Worm (Caenorhabditis elegans) whole organism, L1 larva: ENCODE measurements around the gene F49H12.2.

Experiments
- F16B12.6 ChIP-seq: fragments of 150-350 bp; optimal IDR thresholded peaks from 2 replicates; lab custom pipeline; 2014; ENCODE audit warnings: missing biosample characterization, missing genetic modification characterization
- alr-1 ChIP-seq: fragments of 200-800 bp; sonication (Bioruptor generic); optimal IDR thresholded peaks from 2 replicates; lab custom pipeline; 2018; ENCODE audit warnings: borderline replicate concordance, mild to moderate bottlenecking, missing genetic modification characterization, missing compliant biosample characterization
- ama-1 ChIP-seq: fragments of 150-350 bp; optimal IDR thresholded peaks from 2 replicates; lab custom pipeline; 2014
- blmp-1 ChIP-seq: fragments of 150-350 bp; optimal IDR thresholded peaks from 2 replicates; lab custom pipeline; 2014; ENCODE audit warnings: missing biosample characterization, missing genetic modification characterization
- ceh-63 ChIP-seq: fragments of 200-800 bp; sonication (Bioruptor generic); optimal IDR thresholded peaks from 2 replicates; lab custom pipeline; 2018; ENCODE audit warnings: mild to moderate bottlenecking, missing genetic modification characterization, missing compliant biosample characterization
- ceh-82 ChIP-seq, 3 experiments: fragments of 150-350 bp in 1 of 3; sonication (generic microtip) in 2 of 3; optimal IDR thresholded peaks; 2 replicates each; lab custom pipeline; 2014 to 2017; ENCODE audit warnings: missing biosample characterization in 3 of 3, missing genetic modification characterization in 3 of 3
- ceh-90 ChIP-seq: sonication (generic microtip); optimal IDR thresholded peaks from 2 replicates; lab custom pipeline; 2016; ENCODE audit warnings: missing genetic modification characterization, missing compliant biosample characterization
- ces-1 ChIP-seq: fragments of 150-350 bp; optimal IDR thresholded peaks from 2 replicates; lab custom pipeline; 2014; ENCODE audit warnings: missing biosample characterization, missing genetic modification reagents, missing genetic modification characterization
- dsc-1 ChIP-seq: sonication (generic microtip); optimal IDR thresholded peaks from 2 replicates; lab custom pipeline; 2016; ENCODE audit warnings: mild to moderate bottlenecking, missing genetic modification characterization, missing compliant biosample characterization
- efl-1 ChIP-seq, 4 experiments: fragments of 150-350 bp; optimal IDR thresholded peaks in 3 of 4; peaks in 1 of 4; 1 replicate in 1 of 4; 2 replicates in 3 of 4; lab custom pipeline; 2014; ENCODE audit warnings: missing biosample characterization in 2 of 4, missing genetic modification characterization in 2 of 4, missing genetic modification reagents in 2 of 4
- efl-3 ChIP-seq: fragments of 200-800 bp; sonication (Bioruptor generic); optimal IDR thresholded peaks from 2 replicates; lab custom pipeline; 2018; ENCODE audit warnings: mild to moderate bottlenecking, missing genetic modification characterization, missing compliant biosample characterization
- egl-13 ChIP-seq: sonication (generic microtip); optimal IDR thresholded peaks from 2 replicates; lab custom pipeline; 2016; ENCODE audit warnings: missing genotype, missing genetic modification reagents, missing genetic modification characterization, missing compliant biosample characterization
- ets-5 ChIP-seq: fragments of 200-800 bp; sonication (Bioruptor generic); IDR thresholded peaks from 2 replicates; pipeline ENCODE4 v1.3.6; 2022; ENCODE audit warnings: missing genetic modification characterization, missing compliant biosample characterization
- fkh-10 ChIP-seq: sonication (generic microtip); optimal IDR thresholded peaks from 2 replicates; lab custom pipeline; 2017; ENCODE audit warnings: missing biosample characterization, missing genetic modification reagents, missing genetic modification characterization
- fkh-4 ChIP-seq: sonication (generic microtip); optimal IDR thresholded peaks from 2 replicates; lab custom pipeline; 2016; ENCODE audit warnings: missing compliant biosample characterization, missing genetic modification characterization, borderline replicate concordance
- fos-1 ChIP-seq: fragments of 150-350 bp; optimal IDR thresholded peaks from 2 replicates; lab custom pipeline; 2014; ENCODE audit warnings: missing biosample characterization, missing genetic modification characterization
- hlh-17 ChIP-seq: fragments of 200-800 bp; sonication (Bioruptor generic); optimal IDR thresholded peaks from 2 replicates; lab custom pipeline; 2018; ENCODE audit warnings: missing genetic modification characterization, mild to moderate bottlenecking, missing compliant biosample characterization, moderate library complexity, borderline replicate concordance
- hpl-2 ChIP-seq: fragments of 150-350 bp; optimal IDR thresholded peaks from 2 replicates; lab custom pipeline; 2014; ENCODE audit warnings: missing biosample characterization, missing genetic modification reagents, missing genetic modification characterization
- jun-1 ChIP-seq: fragments of 150-350 bp; optimal IDR thresholded peaks from 2 replicates; lab custom pipeline; 2014; ENCODE audit warnings: missing biosample characterization, missing genetic modification reagents, missing genetic modification characterization
- lin-14 ChIP-seq: fragments of 200-800 bp; sonication (Bioruptor generic); optimal IDR thresholded peaks from 2 replicates; lab custom pipeline; 2018; ENCODE audit warnings: mild to moderate bottlenecking, missing genetic modification characterization, moderate library complexity, missing compliant biosample characterization
- lin-15B ChIP-seq: fragments of 150-350 bp; sonication (generic microtip); optimal IDR thresholded peaks from 3 replicates; lab custom pipeline; 2014; ENCODE audit warnings: missing biosample characterization, missing genetic modification characterization
- lin-35 ChIP-seq, 2 experiments: fragments of 150-350 bp; optimal IDR thresholded peaks; 2 replicates each; lab custom pipeline; 2014; ENCODE audit warnings: missing biosample characterization in 2 of 2, missing genetic modification characterization in 2 of 2, missing genetic modification reagents in 2 of 2
- lin-39 ChIP-seq: fragments of 150-350 bp; optimal IDR thresholded peaks from 2 replicates; lab custom pipeline; 2014; ENCODE audit warnings: missing biosample characterization, missing genetic modification reagents, missing genetic modification characterization
- lir-3 ChIP-seq: sonication (generic microtip); optimal IDR thresholded peaks from 2 replicates; lab custom pipeline; 2016; ENCODE audit warnings: mild to moderate bottlenecking, missing genetic modification characterization, moderate library complexity, missing compliant biosample characterization; ENCODE audit not compliant: poor library complexity
- lsy-2 ChIP-seq, 2 experiments: fragments of 150-350 bp; optimal IDR thresholded peaks; 2 replicates each; lab custom pipeline; 2014; ENCODE audit warnings: missing biosample characterization in 2 of 2, missing genetic modification characterization in 2 of 2
- mab-9 ChIP-seq: fragments of 200-800 bp; sonication (Bioruptor generic); IDR thresholded peaks from 2 replicates; pipeline ENCODE4 v1.3.6; 2022; ENCODE audit warnings: missing genetic modification reagents, missing genetic modification characterization, missing compliant biosample characterization
- mef-2 ChIP-seq: fragments of 150-350 bp; optimal IDR thresholded peaks from 2 replicates; lab custom pipeline; 2014; ENCODE audit warnings: missing biosample characterization, missing genetic modification characterization
- nhr-11 ChIP-seq: fragments of 150-350 bp; optimal IDR thresholded peaks from 2 replicates; lab custom pipeline; 2014; ENCODE audit warnings: missing biosample characterization, missing genetic modification characterization
- nhr-12 ChIP-seq: sonication (generic microtip); optimal IDR thresholded peaks from 2 replicates; lab custom pipeline; 2017; ENCODE audit warnings: missing biosample characterization, missing genetic modification characterization
- nhr-19 ChIP-seq: fragments of 200-800 bp; sonication (Bioruptor generic); conservative IDR thresholded peaks from 2 replicates; pipeline ENCODE4 v1.3.6; 2022; ENCODE audit warnings: missing genetic modification characterization, missing compliant biosample characterization
- nhr-20 ChIP-seq: sonication (generic microtip); optimal IDR thresholded peaks from 2 replicates; lab custom pipeline; 2016; ENCODE audit warnings: mild to moderate bottlenecking, missing genetic modification characterization, missing compliant biosample characterization
- nhr-77 ChIP-seq: fragments of 150-350 bp; optimal IDR thresholded peaks from 2 replicates; lab custom pipeline; 2014; ENCODE audit warnings: missing biosample characterization, missing genetic modification characterization
- nhr-85 ChIP-seq: sonication (generic microtip); peaks from one replicate; lab custom pipeline; 2016; ENCODE audit warnings: missing genetic modification characterization, inconsistent platforms, missing compliant biosample characterization
- nhr-90 ChIP-seq: sonication (generic microtip); optimal IDR thresholded peaks from 2 replicates; lab custom pipeline; 2016; ENCODE audit warnings: mild to moderate bottlenecking, missing genetic modification characterization, missing compliant biosample characterization; ENCODE audit not compliant: poor library complexity
- pag-3 ChIP-seq: sonication (generic microtip); optimal IDR thresholded peaks from 2 replicates; lab custom pipeline; 2017; ENCODE audit warnings: missing genetic modification characterization, mild to moderate bottlenecking, missing compliant biosample characterization, antibody characterized with exemption, borderline replicate concordance; ENCODE audit not compliant: insufficient read depth
- pax-3 ChIP-seq: fragments of 200-800 bp; sonication (Bioruptor generic); optimal IDR thresholded peaks from 2 replicates; lab custom pipeline; 2018; ENCODE audit warnings: mild to moderate bottlenecking, missing genetic modification characterization, moderate library complexity, missing compliant biosample characterization
- pqm-1 ChIP-seq: sonication (generic microtip); optimal IDR thresholded peaks from 3 replicates; lab custom pipeline; 2017; ENCODE audit warnings: missing biosample characterization, missing genetic modification characterization
- rnt-1 ChIP-seq: sonication (generic microtip); optimal IDR thresholded peaks from 2 replicates; lab custom pipeline; 2016; ENCODE audit warnings: mild to moderate bottlenecking, missing genetic modification characterization, moderate library complexity, missing compliant biosample characterization
- skn-1 ChIP-seq: fragments of 150-350 bp; optimal IDR thresholded peaks from 2 replicates; lab custom pipeline; 2014; ENCODE audit warnings: missing biosample characterization, missing genetic modification characterization
- sox-4 ChIP-seq: sonication (generic microtip); optimal IDR thresholded peaks from 2 replicates; lab custom pipeline; 2016; ENCODE audit warnings: missing genetic modification characterization, missing compliant biosample characterization
- sptf-1 ChIP-seq: fragments of 150-350 bp; optimal IDR thresholded peaks from 2 replicates; lab custom pipeline; 2014; ENCODE audit warnings: missing biosample characterization, missing genetic modification characterization
- swsn-7 ChIP-seq: sonication (generic microtip); optimal IDR thresholded peaks from 2 replicates; lab custom pipeline; 2016; ENCODE audit warnings: missing genetic modification characterization, missing compliant biosample characterization
- tlp-1 ChIP-seq: fragments of 150-350 bp; optimal IDR thresholded peaks from 2 replicates; lab custom pipeline; 2014; ENCODE audit warnings: missing biosample characterization, missing genetic modification characterization
- unc-130 ChIP-seq: fragments of 150-350 bp; optimal IDR thresholded peaks from 2 replicates; lab custom pipeline; 2017; ENCODE audit warnings: missing biosample characterization, missing genetic modification characterization, inconsistent platforms
- unc-62 ChIP-seq: fragments of 150-350 bp; optimal IDR thresholded peaks from 2 replicates; lab custom pipeline; 2014; ENCODE audit warnings: missing biosample characterization, missing genetic modification reagents, missing genetic modification characterization
- vab-15 ChIP-seq: sonication (generic microtip); optimal IDR thresholded peaks from 2 replicates; lab custom pipeline; 2017; ENCODE audit warnings: missing genotype, mild to moderate bottlenecking, missing genetic modification characterization, missing compliant biosample characterization
- xbp-1 ChIP-seq: sonication (generic microtip); optimal IDR thresholded peaks from 2 replicates; lab custom pipeline; 2016; ENCODE audit warnings: missing genetic modification characterization, missing compliant biosample characterization
- zag-1 ChIP-seq: fragments of 150-350 bp; optimal IDR thresholded peaks from 2 replicates; lab custom pipeline; 2014; ENCODE audit warnings: missing biosample characterization, missing genetic modification characterization
- zip-4 ChIP-seq: fragments of 200-800 bp; sonication (Bioruptor generic); optimal IDR thresholded peaks from 2 replicates; lab custom pipeline; 2018; ENCODE audit warnings: mild to moderate bottlenecking, missing genetic modification characterization, moderate library complexity, missing compliant biosample characterization

F49H12.2 gene

DNA sequence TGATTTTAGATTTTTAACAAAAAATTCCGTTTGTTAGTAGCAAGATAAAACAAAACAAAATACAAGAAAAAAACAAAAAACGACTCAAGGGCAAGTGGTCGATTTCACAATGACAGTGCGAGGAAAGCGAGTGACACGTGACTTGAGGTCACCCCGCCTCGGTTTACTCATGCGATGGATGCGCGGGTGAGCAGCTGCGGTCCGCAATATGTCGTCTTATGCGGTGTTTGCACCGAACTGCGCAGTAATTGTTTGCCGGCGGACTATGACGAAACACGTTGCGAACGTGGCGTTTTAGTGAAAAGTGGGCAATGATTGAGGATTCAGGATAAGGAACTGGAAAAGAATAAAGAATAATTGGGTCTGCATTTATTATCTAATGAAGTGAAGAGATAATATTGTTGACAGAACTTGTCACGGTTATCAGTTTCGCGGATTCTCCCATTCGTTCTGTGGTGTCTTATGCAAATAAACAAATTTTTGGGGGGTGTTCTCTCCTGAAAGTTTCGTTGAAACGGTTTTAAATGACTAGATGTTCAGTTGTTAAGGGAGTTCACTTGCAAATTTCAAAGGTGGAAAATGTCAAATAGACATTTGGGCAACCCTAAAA is 13.6 kb upstream of the F49H12.2 start (continued):
- TF ChIP-seq pax-3 (peak; percentile 43), unc-130 (tag; lab: Kevin White, UChicago) (peak; percentile 44), mef-2 (tag; lab: Kevin White, UChicago) (peak; percentile 10), efl-1 (optimal IDR thresholded peaks at IDR 0.05; lab: Kevin White, UChicago) (peak; percentile 58 to 70), efl-1 (GFP tag; optimal IDR thresholded peaks at IDR 0.05 in 1 of 2; lab: Kevin White, UChicago) (peak; percentile 65 to 93), nhr-85 (tag; lab: Kevin White, UChicago) (peak; percentile 96), dsc-1 (tag; lab: Kevin White, UChicago) (peak; percentile 45), zip-4 (peak; percentile 88), ceh-90 (tag; lab: Kevin White, UChicago) (no peak), lsy-2 (tag; optimal IDR thresholded peaks at IDR 0.05; lab: Kevin White, UChicago) (no peak), ceh-63 (no peak), mab-9 (GFP tag; lab: Robert Waterston, UW) (0 out of 2 replicates have a peak, but pooled peaks have one; percentile 34), pqm-1 (tag; lab: Kevin White, UChicago) (no peak), lin-35 (GFP tag; optimal IDR thresholded peaks at IDR 0.05; lab: Kevin White, UChicago) (peak; percentile 67 to 80), fkh-4 (tag; lab: Kevin White, UChicago) (no peak), nhr-11 (no peak)
- TF ChIP-seq, all 84 proteins: peak for 51

DNA sequence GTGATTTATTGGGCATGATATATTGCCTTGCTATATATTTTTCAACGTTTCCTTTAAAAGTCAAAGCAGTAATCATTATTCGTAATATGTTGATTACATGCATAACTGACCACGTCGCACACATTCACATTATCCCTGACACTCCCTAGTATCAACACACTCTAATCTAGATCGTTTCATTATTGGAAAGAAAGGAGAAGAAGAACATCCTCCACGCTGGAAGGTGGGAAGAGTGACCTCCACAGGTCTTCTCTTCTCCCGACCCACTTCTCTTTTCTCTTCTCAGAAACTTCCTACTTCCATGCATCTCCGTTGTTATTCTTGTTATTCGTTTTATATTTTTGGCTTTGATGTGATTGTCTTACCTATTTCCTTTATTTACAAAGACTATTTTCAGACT is 11.0 kb upstream of the F49H12.2 start, which contains the start of gene txdc-12.2:
txdc-12.2 (plus strand) TSS at position 396 of the 400 bp plus-strand sequence.
- TF ChIP-seq hlh-17 (no peak), xbp-1 (tag; lab: Kevin White, UChicago) (no peak), nhr-85 (tag; lab: Kevin White, UChicago) (peak; percentile 73), mef-2 (tag; lab: Kevin White, UChicago) (no peak), ets-5 (no peak), pag-3 (no peak), lin-14 (GFP tag; lab: Kevin White, UChicago) (peak; percentile 69), nhr-12 (tag; lab: Kevin White, UChicago) (no peak), dsc-1 (tag; lab: Kevin White, UChicago) (no peak), fos-1 (tag; lab: Kevin White, UChicago) (no peak), lsy-2 (tag; optimal IDR thresholded peaks at IDR 0.05; lab: Kevin White, UChicago) (no peak), tlp-1 (tag; lab: Kevin White, UChicago) (no peak), sptf-1 (no peak), blmp-1 (tag; lab: Kevin White, UChicago) (peak; percentile 87), unc-130 (tag; lab: Kevin White, UChicago) (no peak), nhr-20 (tag; lab: Kevin White, UChicago) (peak; percentile 26), fkh-10 (GFP tag; lab: Kevin White, UChicago) (no peak), zag-1 (no peak), egl-13 (tag; lab: Kevin White, UChicago) (no peak), ceh-82 (tag; optimal IDR thresholded peaks at IDR 0.05; lab: Kevin White, UChicago) (no peak), lir-3 (tag; lab: Kevin White, UChicago) (no peak), lin-35 (GFP tag; optimal IDR thresholded peaks at IDR 0.05; lab: Kevin White, UChicago) (no peak), mab-9 (GFP tag; lab: Robert Waterston, UW) (no peak), efl-3 (GFP tag; lab: Kevin White, UChicago) (no peak), lin-39 (tag; lab: Kevin White, UChicago) (no peak), skn-1 (no peak), ces-1 (GFP tag; lab: Kevin White, UChicago) (no peak), unc-62 (GFP tag; lab: Kevin White, UChicago) (no peak), ama-1 (lab: Kevin White, UChicago) (no peak), nhr-90 (tag; lab: Kevin White, UChicago) (no peak), jun-1 (no peak), alr-1 (no peak), ceh-90 (tag; lab: Kevin White, UChicago) (no peak), rnt-1 (tag; lab: Kevin White, UChicago) (peak; percentile 10), F16B12.6 (tag; lab: Kevin White, UChicago) (no peak), nhr-77 (tag; lab: Kevin White, UChicago) (no peak), nhr-19 (GFP tag; lab: Robert Waterston, UW) (no peak), vab-15 (no peak), hpl-2 (GFP tag; lab: Kevin White, UChicago) (no peak), sox-4 (tag; lab: Kevin White, UChicago) (no peak), swsn-7 (no peak), lin-15B (tag; lab: Kevin White, UChicago) (no peak), pqm-1 (tag; lab: Kevin White, UChicago) (no peak)
